Fruit fly (Drosophila melanogaster) whole organism, embryonic: ENCODE results near the gene CG43051.

Source experiments
- Aef1 ChIP-seq: fragments of 200-800 bp; sonication (Bioruptor generic); IDR thresholded peaks from 3 replicates; pipeline ENCODE4 v1.3.6; 2022; ENCODE audit warnings: missing biosample characterization, missing genetic modification characterization
- Atf-2 ChIP-seq: fragments of 200-800 bp; sonication (Bioruptor generic); optimal IDR thresholded peaks from 2 replicates; lab custom pipeline; 2016; ENCODE audit warnings: missing biosample characterization, missing genetic modification characterization
- Blimp-1 ChIP-seq: fragments of 200-800 bp; sonication (Bioruptor generic); optimal IDR thresholded peaks from 3 replicates; lab custom pipeline; 2018; ENCODE audit warnings: missing biosample characterization, missing genetic modification characterization, mild to moderate bottlenecking, moderate library complexity, missing genetic modification reagents
- CG10462 ChIP-seq: fragments of 200-800 bp; sonication (Bioruptor generic); optimal IDR thresholded peaks from 2 replicates; lab custom pipeline; 2016; ENCODE audit warnings: missing biosample characterization, missing genetic modification characterization
- CG10959 ChIP-seq: fragments of 200-800 bp; sonication (Bioruptor generic); IDR thresholded peaks from 2 replicates; pipeline ENCODE4 v1.3.6; 2022; ENCODE audit warnings: missing biosample characterization, missing genetic modification characterization
- CG12219 ChIP-seq: fragments of 200-800 bp; sonication (Bioruptor generic); optimal IDR thresholded peaks from 3 replicates; lab custom pipeline; 2018; ENCODE audit warnings: missing biosample characterization, mild to moderate bottlenecking, missing genetic modification characterization
- CG12391 ChIP-seq: fragments of 200-800 bp; sonication (Bioruptor generic); optimal IDR thresholded peaks from 3 replicates; lab custom pipeline; 2018; ENCODE audit warnings: missing biosample characterization, mild to moderate bottlenecking, missing genetic modification characterization, moderate library complexity
- CG12659 ChIP-seq: fragments of 200-800 bp; sonication (Bioruptor generic); optimal IDR thresholded peaks from 3 replicates; lab custom pipeline; 2017; ENCODE audit warnings: mild to moderate bottlenecking, missing biosample characterization, missing genetic modification reagents, missing genetic modification characterization
- CG14710 ChIP-seq: fragments of 200-800 bp; sonication (Bioruptor generic); optimal IDR thresholded peaks from 3 replicates; lab custom pipeline; 2019; ENCODE audit warnings: missing biosample characterization, mild to moderate bottlenecking, missing genetic modification characterization, moderate library complexity
- CG15269 ChIP-seq: fragments of 200-800 bp; sonication (Bioruptor generic); optimal IDR thresholded peaks from 2 replicates; lab custom pipeline; 2018; ENCODE audit warnings: missing biosample characterization, mild to moderate bottlenecking, missing genetic modification characterization, moderate library complexity
- CG17328 ChIP-seq: fragments of 200-800 bp; sonication (Bioruptor generic); IDR thresholded peaks from 2 replicates; pipeline ENCODE4 v1.3.6; 2022; ENCODE audit warnings: missing biosample characterization, missing genetic modification characterization
- CG18599 ChIP-seq: fragments of 200-800 bp; sonication (Bioruptor generic); optimal IDR thresholded peaks from 3 replicates; lab custom pipeline; 2017; ENCODE audit warnings: missing biosample characterization, missing genetic modification characterization, mild to moderate bottlenecking, moderate library complexity, missing genetic modification reagents
- CG2678 ChIP-seq: fragments of 200-800 bp; sonication (Bioruptor generic); optimal IDR thresholded peaks from 3 replicates; lab custom pipeline; 2019; ENCODE audit warnings: missing biosample characterization, mild to moderate bottlenecking, missing genetic modification characterization, moderate library complexity
- CG32767 ChIP-seq: fragments of 200-800 bp; sonication (Bioruptor generic); IDR thresholded peaks from 2 replicates; pipeline ENCODE4 v1.3.6; 2022; ENCODE audit warnings: missing biosample characterization, missing genetic modification characterization
- CG3281 ChIP-seq: fragments of 200-800 bp; sonication (Bioruptor generic); optimal IDR thresholded peaks from 3 replicates; lab custom pipeline; 2017; ENCODE audit warnings: missing biosample characterization, mild to moderate bottlenecking, missing genetic modification characterization
- CG4328 ChIP-seq: fragments of 200-800 bp; sonication (Bioruptor generic); optimal IDR thresholded peaks from 3 replicates; lab custom pipeline; 2017; ENCODE audit warnings: missing biosample characterization, missing genetic modification reagents, missing genetic modification characterization
- CG6254 ChIP-seq: fragments of 200-800 bp; sonication (Bioruptor generic); optimal IDR thresholded peaks from 3 replicates; lab custom pipeline; 2017; ENCODE audit warnings: mild to moderate bottlenecking, missing biosample characterization, missing genetic modification reagents, missing genetic modification characterization
- CG7271 ChIP-seq: fragments of 200-800 bp; sonication (Bioruptor generic); optimal IDR thresholded peaks from 2 replicates; lab custom pipeline; 2018; ENCODE audit warnings: missing biosample characterization, mild to moderate bottlenecking, missing genetic modification characterization, moderate library complexity
- CG9215 ChIP-seq: fragments of 200-800 bp; sonication (Bioruptor generic); IDR thresholded peaks from 2 replicates; pipeline ENCODE4 v1.3.6; 2022; ENCODE audit warnings: missing biosample characterization, missing genetic modification characterization
- Dip2 ChIP-seq: fragments of 200-800 bp; sonication (Bioruptor generic); IDR thresholded peaks from 2 replicates; pipeline ENCODE4 v1.3.6; 2022; ENCODE audit warnings: missing biosample characterization, missing genetic modification characterization
- Eip74EF ChIP-seq, 2 experiments: fragments of 200-800 bp in 1 of 2; fragments of >200 bp in 1 of 2; sonication (Bioruptor generic) in 1 of 2; optimal IDR thresholded peaks; 2 replicates each; lab custom pipeline; 2017 to 2019; ENCODE audit warnings: missing biosample characterization in 2 of 2, missing genetic modification characterization in 2 of 2, mild to moderate bottlenecking in 1 of 2, moderate library complexity in 1 of 2
- Gsc ChIP-seq: fragments of 200-800 bp; sonication (Bioruptor generic); IDR thresholded peaks from 2 replicates; pipeline ENCODE4 v1.3.6; 2022; ENCODE audit warnings: missing biosample characterization, missing genetic modification characterization
- H2.0 ChIP-seq: fragments of 200-800 bp; sonication (Bioruptor generic); IDR thresholded peaks from 2 replicates; pipeline ENCODE4 v1.3.6; 2022; ENCODE audit warnings: missing biosample characterization, missing genetic modification characterization
- Hand ChIP-seq: fragments of 200-800 bp; sonication (Bioruptor generic); optimal IDR thresholded peaks from 2 replicates; lab custom pipeline; 2017; ENCODE audit warnings: mild to moderate bottlenecking, missing biosample characterization, missing genetic modification reagents, missing genetic modification characterization
- Ptx1 ChIP-seq: fragments of 200-800 bp; sonication (Bioruptor generic); IDR thresholded peaks from 2 replicates; pipeline ENCODE4 v1.3.6; 2022; ENCODE audit warnings: missing biosample characterization, missing genetic modification characterization
- Rfx ChIP-seq: fragments of 200-800 bp; sonication (Bioruptor generic); IDR thresholded peaks from 2 replicates; pipeline ENCODE4 v1.3.6; 2022; ENCODE audit warnings: missing biosample characterization, missing genetic modification characterization
- Six4 ChIP-seq: fragments of 200-800 bp; sonication (Bioruptor generic); optimal IDR thresholded peaks from 2 replicates; lab custom pipeline; 2016; ENCODE audit warnings: missing biosample characterization, missing genetic modification characterization
- Trl ChIP-seq, 3 experiments: fragments of >200 bp in 2 of 3; fragments of 200-800 bp in 1 of 3; sonication (Bioruptor generic) in 1 of 3; optimal IDR thresholded peaks; 2 replicates in 1 of 3; 3 replicates in 2 of 3; lab custom pipeline; 2016 to 2017; ENCODE audit warnings: missing biosample characterization in 1 of 3, missing genetic modification characterization in 1 of 3
- al ChIP-seq: fragments of 200-800 bp; sonication (Bioruptor generic); IDR thresholded peaks from 2 replicates; pipeline ENCODE4 v1.3.6; 2022; ENCODE audit warnings: missing biosample characterization, missing genetic modification characterization
- corto ChIP-seq: fragments of 200-800 bp; sonication (Bioruptor generic); optimal IDR thresholded peaks from 2 replicates; lab custom pipeline; 2016; ENCODE audit warnings: missing biosample characterization, mild to moderate bottlenecking, missing genetic modification characterization, moderate library complexity
- danr ChIP-seq: fragments of 200-800 bp; sonication (Bioruptor generic); IDR thresholded peaks from 2 replicates; pipeline ENCODE4 v1.3.6; 2022; ENCODE audit warnings: missing biosample characterization, missing genetic modification characterization
- dimm ChIP-seq: fragments of 200-800 bp; sonication (Bioruptor generic); IDR thresholded peaks from 2 replicates; pipeline ENCODE4 v1.3.6; 2022; ENCODE audit warnings: missing biosample characterization, missing genetic modification characterization
- dmrt11E ChIP-seq: fragments of 200-800 bp; sonication (Bioruptor generic); optimal IDR thresholded peaks from 3 replicates; lab custom pipeline; 2018; ENCODE audit warnings: missing biosample characterization, mild to moderate bottlenecking, missing genetic modification characterization, moderate library complexity
- dysf ChIP-seq: fragments of 200-800 bp; sonication (Bioruptor generic); IDR thresholded peaks from 3 replicates; pipeline ENCODE4 v1.3.6; 2022; ENCODE audit warnings: missing biosample characterization, missing genetic modification characterization
- esg ChIP-seq: fragments of 200-800 bp; sonication (Bioruptor generic); conservative IDR thresholded peaks from 2 replicates; pipeline ENCODE4 v1.3.6; 2022; ENCODE audit warnings: missing biosample characterization, missing genetic modification characterization
- gsb ChIP-seq: fragments of 200-800 bp; sonication (Bioruptor generic); IDR thresholded peaks from 2 replicates; pipeline ENCODE4 v1.3.6; 2022; ENCODE audit warnings: missing biosample characterization, missing genetic modification characterization
- hbn ChIP-seq: fragments of 200-800 bp; sonication (Bioruptor generic); IDR thresholded peaks from 2 replicates; pipeline ENCODE4 v1.3.6; 2022; ENCODE audit warnings: missing biosample characterization, missing genetic modification characterization; ENCODE audit not compliant: partially characterized antibody
- kah ChIP-seq: fragments of 200-800 bp; sonication (Bioruptor generic); optimal IDR thresholded peaks from 2 replicates; lab custom pipeline; 2018; ENCODE audit warnings: missing biosample characterization, mild to moderate bottlenecking, missing genetic modification characterization
- mirr ChIP-seq: fragments of 200-800 bp; sonication (Bioruptor generic); optimal IDR thresholded peaks from 3 replicates; lab custom pipeline; 2018; ENCODE audit warnings: missing biosample characterization, mild to moderate bottlenecking, missing genetic modification characterization
- nmo ChIP-seq: fragments of 200-800 bp; sonication (Bioruptor generic); optimal IDR thresholded peaks from 2 replicates; lab custom pipeline; 2018; ENCODE audit warnings: missing biosample characterization, mild to moderate bottlenecking, missing genetic modification characterization, moderate library complexity
- onecut ChIP-seq: fragments of 200-800 bp; sonication (Bioruptor generic); IDR thresholded peaks from 2 replicates; pipeline ENCODE4 v1.3.6; 2022; ENCODE audit warnings: missing biosample characterization, missing genetic modification characterization
- org-1 ChIP-seq: fragments of 200-800 bp; sonication (Bioruptor generic); optimal IDR thresholded peaks from 2 replicates; lab custom pipeline; 2017; ENCODE audit warnings: missing biosample characterization, missing genetic modification characterization
- prd ChIP-seq, 3 experiments: fragments of >200 bp in 2 of 3; fragments of 200-800 bp in 1 of 3; sonication (Bioruptor generic) in 1 of 3; optimal IDR thresholded peaks in 2 of 3; IDR thresholded peaks in 1 of 3; 2 replicates in 2 of 3; 3 replicates in 1 of 3; pipeline versions ENCODE4 v1.3.6 to Lab custom; 2017 to 2022; ENCODE audit warnings: missing biosample characterization in 1 of 3, missing genetic modification characterization in 1 of 3
- sc ChIP-seq, 3 experiments: fragments of >200 bp in 2 of 3; fragments of 200-800 bp in 1 of 3; sonication (Bioruptor generic) in 1 of 3; optimal IDR thresholded peaks; 2 replicates in 2 of 3; 3 replicates in 1 of 3; lab custom pipeline; 2017; ENCODE audit warnings: mild to moderate bottlenecking in 1 of 3, missing biosample characterization in 1 of 3, missing genetic modification characterization in 1 of 3, missing genetic modification reagents in 1 of 3
- schlank ChIP-seq: fragments of 200-800 bp; sonication (Bioruptor generic); optimal IDR thresholded peaks from 2 replicates; lab custom pipeline; 2018; ENCODE audit warnings: missing biosample characterization, mild to moderate bottlenecking, missing genetic modification characterization
- stc ChIP-seq: fragments of 200-800 bp; sonication (Bioruptor generic); IDR thresholded peaks from 2 replicates; pipeline ENCODE4 v1.3.6; 2022; ENCODE audit warnings: missing biosample characterization, missing genetic modification characterization
- zf30C ChIP-seq: fragments of 200-800 bp; sonication (Bioruptor generic); optimal IDR thresholded peaks from 3 replicates; lab custom pipeline; 2018; ENCODE audit warnings: missing biosample characterization, mild to moderate bottlenecking, missing genetic modification characterization

CG43051 gene

dm6 chr2L:12497283-12498265, 10.2 kb upstream of the CG43051 start, which contains the start of gene t-cup (continued):
- TF ChIP-seq CG9215 (GFP tag; lab: Robert Waterston, UW) = no peak
- TF ChIP-seq CG10959 = no peak
- TF ChIP-seq corto (GFP tag; lab: Kevin White, UChicago) = peak; percentile 62
- TF ChIP-seq Gsc = no peak
- peak; percentile 75 for TF ChIP-seq CG6254 (GFP tag; lab: Kevin White, UChicago)
- TF ChIP-seq dmrt11E (tag; lab: Kevin White, UChicago) = peak; percentile 49
- TF ChIP-seq CG15269 (tag; lab: Kevin White, UChicago) = peak; percentile 76
- TF ChIP-seq schlank = peak; percentile 60
- peak; percentile 78 for TF ChIP-seq CG12659 (GFP tag; lab: Kevin White, UChicago)
- TF ChIP-seq CG4328 (GFP tag; lab: Kevin White, UChicago) = peak; percentile 84
- peak; percentile 49 for TF ChIP-seq CG12391 (tag; lab: Kevin White, UChicago)
- no peak for TF ChIP-seq Six4
- TF ChIP-seq Dip2 (GFP tag; lab: Robert Waterston, UW) = no peak
- no peak; the same call in 1 of the 2 replicates for TF ChIP-seq danr (GFP tag; lab: Robert Waterston, UW)
- no peak for TF ChIP-seq prd (optimal IDR thresholded peaks at IDR 0.05; lab: Kevin White, UChicago)
- 0 out of 3 replicates have a peak, but pooled peaks have one; percentile 9 for TF ChIP-seq prd (GFP tag; IDR thresholded peaks at IDR 0.05; lab: Robert Waterston, UW)
- peak; percentile 79 for TF ChIP-seq Blimp-1 (GFP tag; lab: Kevin White, UChicago)
- TF ChIP-seq gsb (GFP tag; lab: Robert Waterston, UW) = peak; percentile 60
- TF ChIP-seq org-1 = peak; percentile 80
- peak; percentile 66; the same call in 1 of the 2 replicates for TF ChIP-seq stc (GFP tag; lab: Robert Waterston, UW)
- TF ChIP-seq dimm = no peak
- peak; percentile 38 for TF ChIP-seq CG7271 (tag; lab: Kevin White, UChicago)
- TF ChIP-seq zf30C (GFP tag; lab: Kevin White, UChicago) = no peak
- TF ChIP-seq al (GFP tag; lab: Robert Waterston, UW) = no peak
- TF ChIP-seq nmo (GFP tag; lab: Kevin White, UChicago) = peak; percentile 22
- peak; percentile 51; the same call in 1 of the 3 replicates for TF ChIP-seq dysf (GFP tag; lab: Robert Waterston, UW)
- peak; percentile 59 for TF ChIP-seq Rfx (GFP tag; lab: Robert Waterston, UW)
- TF ChIP-seq esg (GFP tag; lab: Robert Waterston, UW) = no peak
- 0 out of 2 replicates have a peak, but pooled peaks have one; percentile 29 for TF ChIP-seq CG32767
- peak; percentile 99 for TF ChIP-seq mirr (GFP tag; lab: Kevin White, UChicago)
- TF ChIP-seq Ptx1 (GFP tag; lab: Robert Waterston, UW) = peak; percentile 38; the same call in 1 of the 2 replicates
- peak; percentile 86 for TF ChIP-seq CG3281 (GFP tag; lab: Kevin White, UChicago)
- TF ChIP-seq Atf-2 (GFP tag; lab: Kevin White, UChicago) = peak; percentile 26
- peak; percentile 93 for TF ChIP-seq CG18599 (GFP tag; lab: Kevin White, UChicago)

DNA sequence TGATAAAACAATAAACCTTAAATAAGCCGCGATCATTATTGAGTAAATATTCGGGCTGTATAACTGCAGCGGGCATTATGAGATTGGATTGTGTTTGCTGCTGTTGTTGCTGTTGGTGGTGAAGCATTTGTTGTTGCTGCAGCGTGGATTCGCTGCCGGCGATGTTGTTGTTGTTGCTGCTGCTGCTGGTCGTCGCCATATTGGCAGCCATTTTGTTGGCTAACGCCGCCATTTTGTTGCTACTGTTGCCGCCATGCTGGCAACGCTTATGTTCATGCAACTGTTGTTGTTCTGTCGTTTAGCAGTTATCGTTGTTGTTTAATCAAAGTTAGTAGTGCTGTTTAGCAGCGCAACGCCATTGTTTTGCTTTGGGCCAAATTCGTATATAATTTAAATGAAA, 9.2 kb upstream of the CG43051 start:
- TF ChIP-seq CG17328 (GFP tag; lab: Robert Waterston, UW) (peak; percentile 18; the same call in 1 of the 2 replicates), CG12219 (GFP tag; lab: Kevin White, UChicago) (peak; percentile 53), Trl (optimal IDR thresholded peaks at IDR 0.05; lab: Kevin White, UChicago) (no peak), Trl (GFP tag; optimal IDR thresholded peaks at IDR 0.05; lab: Kevin White, UChicago) (no peak), CG10462 (no peak), CG2678 (peak; percentile 3), kah (GFP tag; lab: Kevin White, UChicago) (peak; percentile 49), onecut (GFP tag; lab: Robert Waterston, UW) (peak; percentile 36), H2.0 (no peak), Eip74EF (GFP tag; optimal IDR thresholded peaks at IDR 0.05; lab: Kevin White, UChicago) (no peak), hbn (GFP tag; lab: Robert Waterston, UW) (no peak), Aef1 (peak; percentile 31; the same call in 1 of the 3 replicates), CG14710 (tag; lab: Kevin White, UChicago) (no peak), Hand (GFP tag; lab: Kevin White, UChicago) (no peak), sc (optimal IDR thresholded peaks at IDR 0.05; lab: Kevin White, UChicago) (no peak), sc (GFP tag; optimal IDR thresholded peaks at IDR 0.05; lab: Kevin White, UChicago) (peak; percentile 7)
